Worm (Caenorhabditis elegans): ENCODE data around the gene nhr-189.
A peak's percentile ranks its signal among the peaks of the same experiment; 100 is the strongest.

nhr-189 gene

ce11 chrV:3886104-3886503 is 26.1 kb upstream of the nhr-189 start, which contains the start of gene nhr-124:
TSS of gene nhr-124 (minus strand) at chrV:3886204.
- TF ChIP-seq irx-1 (tag; optimal IDR thresholded peaks at IDR 0.05) (no peak), ceh-63 (GFP tag; optimal IDR thresholded peaks at IDR 0.05) (no peak), nhr-90 (tag; optimal IDR thresholded peaks at IDR 0.05; ENCODE audit: poor library complexity) (no peak), mdl-1 (tag; optimal IDR thresholded peaks at IDR 0.05) (no peak), ceh-8 (GFP tag; optimal IDR thresholded peaks at IDR 0.05) (no peak), xbp-1 (tag; optimal IDR thresholded peaks at IDR 0.05) (no peak), unc-98 (GFP tag; IDR thresholded peaks at IDR 0.05) (no peak), lin-13 (GFP tag; optimal IDR thresholded peaks at IDR 0.05) (no peak), C04F5.9 (tag; optimal IDR thresholded peaks at IDR 0.05) (no peak), C16A3.4 (tag; optimal IDR thresholded peaks at IDR 0.05) (no peak), unc-30 (tag; optimal IDR thresholded peaks at IDR 0.05) (no peak), nhr-19 (GFP tag; conservative IDR thresholded peaks at IDR 0.05) (no peak), lin-15B (tag; optimal IDR thresholded peaks at IDR 0.05) (no peak), egl-13 (tag; optimal IDR thresholded peaks at IDR 0.05) (no peak), zag-1 (tag; optimal IDR thresholded peaks at IDR 0.05) (no peak), pag-3 (tag; optimal IDR thresholded peaks at IDR 0.05; ENCODE audit: borderline replicate concordance, insufficient read depth) (no peak), nhr-77 (tag; optimal IDR thresholded peaks at IDR 0.05) (no peak), fkh-4 (tag; optimal IDR thresholded peaks at IDR 0.05; ENCODE audit: borderline replicate concordance) (no peak), fos-1 (tag; optimal IDR thresholded peaks at IDR 0.05) (no peak), hpl-2 (GFP tag; optimal IDR thresholded peaks at IDR 0.05) (no peak)

ce11 chrV:3884550-3884949 is 24.5 kb upstream of the nhr-189 start:
- TF ChIP-seq rnt-1 (tag; optimal IDR thresholded peaks at IDR 0.05) (no peak), snpc-4 (tag; optimal IDR thresholded peaks at IDR 0.05) (no peak), dsc-1 (tag; optimal IDR thresholded peaks at IDR 0.05) (peak; percentile 65), aly-2 (tag; optimal IDR thresholded peaks at IDR 0.05) (no peak), elt-3 (tag; optimal IDR thresholded peaks at IDR 0.05) (no peak), pag-3 (tag; optimal IDR thresholded peaks at IDR 0.05; ENCODE audit: borderline replicate concordance, insufficient read depth) (no peak), ztf-11 (tag; optimal IDR thresholded peaks at IDR 0.05) (no peak), nhr-47 (tag; optimal IDR thresholded peaks at IDR 0.05) (no peak), ztf-4 (tag; optimal IDR thresholded peaks at IDR 0.05) (no peak), nhr-71 (tag; optimal IDR thresholded peaks at IDR 0.05) (peak; percentile 3), lin-13 (GFP tag; optimal IDR thresholded peaks at IDR 0.05) (no peak), fkh-8 (tag; optimal IDR thresholded peaks at IDR 0.05) (peak; percentile 38), elt-2 (tag; optimal IDR thresholded peaks at IDR 0.05) (no peak), pax-3 (tag; optimal IDR thresholded peaks at IDR 0.05) (no peak), unc-86 (tag; optimal IDR thresholded peaks at IDR 0.05) (no peak), hlh-4 (tag; optimal IDR thresholded peaks at IDR 0.05) (no peak), nhr-85 (tag) (no peak), ceh-8 (GFP tag; optimal IDR thresholded peaks at IDR 0.05) (peak; percentile 70)

- TF ChIP-seq nhr-71 (tag; optimal IDR thresholded peaks at IDR 0.05): no peak
- TF ChIP-seq nhr-77 (tag; optimal IDR thresholded peaks at IDR 0.05): no peak
- TF ChIP-seq nhr-28 (tag; optimal IDR thresholded peaks at IDR 0.05): no peak
- no peak for TF ChIP-seq efl-1 (optimal IDR thresholded peaks at IDR 0.05)
- no peak for TF ChIP-seq efl-1 (GFP tag; optimal IDR thresholded peaks at IDR 0.05 in 1 of 2)
- no peak for TF ChIP-seq swsn-7 (tag; optimal IDR thresholded peaks at IDR 0.05)
- TF ChIP-seq nhr-20 (tag; optimal IDR thresholded peaks at IDR 0.05): no peak
- no peak for TF ChIP-seq lin-13 (GFP tag; optimal IDR thresholded peaks at IDR 0.05)
- no peak for TF ChIP-seq ets-5 (GFP tag; IDR thresholded peaks at IDR 0.05)
- no peak for TF ChIP-seq elt-3 (tag; optimal IDR thresholded peaks at IDR 0.05)
- TF ChIP-seq tlp-1 (tag; optimal IDR thresholded peaks at IDR 0.05): no peak
- TF ChIP-seq aha-1 (tag; optimal IDR thresholded peaks at IDR 0.05): no peak
- TF ChIP-seq grh-1 (GFP tag; IDR thresholded peaks at IDR 0.05): no peak
These were observed 18.2 kb upstream of the nhr-189 start, which contains the start of gene nhr-159 for ce11 chrV:3878223-3878622. TSS of gene nhr-159 (minus strand) at chrV:3878323.
